Worm (Caenorhabditis elegans) whole organism, early embryonic: ENCODE measurements around the gene ceh-74.

Source experiments
- B0310.2 ChIP-seq: sonication (generic microtip); optimal IDR thresholded peaks from 2 replicates; lab custom pipeline; 2016; ENCODE audit warnings: mild to moderate bottlenecking, missing genetic modification characterization, missing compliant biosample characterization
- aly-1 ChIP-seq: sonication (generic microtip); optimal IDR thresholded peaks from 2 replicates; lab custom pipeline; 2016; ENCODE audit warnings: missing genetic modification characterization, missing compliant biosample characterization
- ama-1 ChIP-seq: fragments of 150-350 bp; optimal IDR thresholded peaks from 2 replicates; lab custom pipeline; 2014
- ceh-13 ChIP-seq: fragments of 200-800 bp; sonication (Bioruptor generic); optimal IDR thresholded peaks from 2 replicates; lab custom pipeline; 2018; ENCODE audit warnings: mild to moderate bottlenecking, missing genetic modification characterization, missing compliant biosample characterization
- ceh-36 ChIP-seq: sonication (generic microtip); optimal IDR thresholded peaks from 2 replicates; lab custom pipeline; 2016; ENCODE audit warnings: missing genetic modification characterization, inconsistent platforms, missing compliant biosample characterization
- flt-1 ChIP-seq: fragments of 200-800 bp; sonication (Bioruptor generic); IDR thresholded peaks from 2 replicates; pipeline ENCODE4 v1.3.6; 2022; ENCODE audit warnings: missing genetic modification characterization, missing compliant biosample characterization
- hmbx-1 ChIP-seq: sonication (generic microtip); optimal IDR thresholded peaks from 2 replicates; lab custom pipeline; 2016; ENCODE audit warnings: mild to moderate bottlenecking, missing genetic modification characterization, missing compliant biosample characterization
- hmg-4 ChIP-seq: fragments of 200-800 bp; sonication (Bioruptor generic); optimal IDR thresholded peaks from 2 replicates; lab custom pipeline; 2018; ENCODE audit warnings: mild to moderate bottlenecking, missing genetic modification characterization, missing compliant biosample characterization

DNA sequence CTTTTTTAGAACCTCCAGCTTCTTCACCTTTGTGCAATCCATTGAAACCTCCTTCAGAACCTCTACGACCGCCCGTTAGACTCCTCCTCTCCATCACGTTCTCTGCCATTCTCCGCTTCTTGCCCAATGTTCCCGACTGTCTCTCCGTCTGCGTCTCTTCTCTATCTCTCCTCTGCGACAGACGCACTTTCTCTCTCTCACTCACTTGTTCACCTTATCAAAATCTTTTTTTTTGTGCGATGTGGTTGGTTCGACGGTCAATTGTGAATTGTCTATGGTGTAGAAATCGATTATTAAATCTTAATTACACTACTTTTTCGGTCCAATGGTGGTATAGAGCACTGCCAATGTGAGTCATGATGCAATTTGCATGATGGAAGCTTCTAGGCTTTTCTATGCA is 15.6 kb downstream of the ceh-74 start, which contains the start of gene atfs-1:
- TF ChIP-seq ama-1 (lab: Kevin White, UChicago): no peak
- TF ChIP-seq B0310.2 (tag; lab: Kevin White, UChicago): no peak
- TF ChIP-seq hmbx-1 (tag; lab: Kevin White, UChicago): no peak
- TF ChIP-seq ceh-13 (GFP tag; lab: Kevin White, UChicago): no peak
- no peak for TF ChIP-seq aly-1 (tag; lab: Kevin White, UChicago)
- no peak for TF ChIP-seq flt-1 (GFP tag; lab: Robert Waterston, UW)
- TF ChIP-seq ceh-36: no peak
- TF ChIP-seq hmg-4: no peak
